Fruit fly (Drosophila melanogaster): ENCODE measurements around the gene CG12773.

- no peak for TF ChIP-seq lz (GFP tag; optimal IDR thresholded peaks at IDR 0.05)
- TF ChIP-seq salr (GFP tag; optimal IDR thresholded peaks at IDR 0.05), result no peak
- no peak for TF ChIP-seq CG16779 (tag; optimal IDR thresholded peaks at IDR 0.05)
- no peak for TF ChIP-seq fd85E (GFP tag; optimal IDR thresholded peaks at IDR 0.05)
- TF ChIP-seq Blimp-1 (GFP tag; optimal IDR thresholded peaks at IDR 0.05), result no peak
- TF ChIP-seq vri (GFP tag; optimal IDR thresholded peaks at IDR 0.05), result no peak
- no peak for TF ChIP-seq dac (GFP tag; optimal IDR thresholded peaks at IDR 0.05)
- no peak for TF ChIP-seq CG11294 (GFP tag; IDR thresholded peaks at IDR 0.05)
These were observed 27.7 kb upstream of the CG12773 start for dm6 chrX:1381413-1381991.

Measured in whole organism, prepupa.